Fruit fly (Drosophila melanogaster): ENCODE measurements around the gene CG10920.

- TF ChIP-seq CG8478 (optimal IDR thresholded peaks at IDR 0.05) (no peak), psq (optimal IDR thresholded peaks at IDR 0.05) (no peak), pan (optimal IDR thresholded peaks at IDR 0.05) (no peak)
Measured at dm6 chrX:7854144-7854543, at the start of gene CG10920.
